Fruit fly (Drosophila melanogaster) whole organism, pupa: ENCODE measurements around the gene Eip78C.

ENCODE experiments used
- CG15710 ChIP-seq: fragments of 200-800 bp; sonication (Bioruptor generic); optimal IDR thresholded peaks from 2 replicates; lab custom pipeline; 2018; ENCODE audit warnings: missing biosample characterization, mild to moderate bottlenecking, missing genetic modification characterization, moderate library complexity
- EcR ChIP-seq: fragments of 200-800 bp; sonication (Bioruptor generic); optimal IDR thresholded peaks from 3 replicates; lab custom pipeline; 2019; ENCODE audit warnings: missing biosample characterization, missing genetic modification characterization, mild to moderate bottlenecking, moderate library complexity, missing genetic modification reagents
- Ets98B ChIP-seq: fragments of 200-800 bp; sonication (Bioruptor generic); IDR thresholded peaks from 2 replicates; pipeline ENCODE4 v1.3.6; 2022; ENCODE audit warnings: missing biosample characterization, missing genetic modification characterization

DNA sequence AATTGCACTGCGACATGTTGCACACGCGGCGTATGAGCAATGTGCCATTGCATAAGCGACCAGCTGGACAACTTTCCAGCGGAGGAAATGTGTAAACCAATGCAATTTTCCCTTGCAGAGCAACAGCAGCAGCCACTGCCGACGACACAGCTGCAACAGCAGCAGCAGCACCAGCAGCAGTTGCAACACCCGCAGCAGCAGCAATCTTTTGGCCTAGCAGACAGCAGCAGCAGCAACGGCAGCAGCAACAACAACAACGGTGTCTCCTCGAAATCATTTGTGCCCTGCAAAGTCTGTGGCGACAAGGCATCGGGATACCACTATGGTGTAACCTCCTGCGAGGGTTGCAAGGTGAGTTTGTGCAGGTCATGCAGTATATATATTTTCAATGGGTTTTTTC, 4.4 kb downstream of the Eip78C start:
- TF ChIP-seq EcR (GFP tag; lab: Kevin White, UChicago) (no peak), CG15710 (tag; lab: Kevin White, UChicago) (no peak), Ets98B (GFP tag; lab: Robert Waterston, UW) (no peak)
